Fruit fly (Drosophila melanogaster) whole organism, prepupa: Measurements from ENCODE around the gene RhoGEF3.

Source experiments
- Blimp-1 ChIP-seq: fragments of 200-800 bp; sonication (Bioruptor generic); optimal IDR thresholded peaks from 3 replicates; lab custom pipeline; 2017; ENCODE audit warnings: missing biosample characterization, missing genetic modification characterization, mild to moderate bottlenecking, moderate library complexity, missing genetic modification reagents
- CG10631 ChIP-seq: fragments of 200-800 bp; sonication (Bioruptor generic); optimal IDR thresholded peaks from 2 replicates; lab custom pipeline; 2016; ENCODE audit warnings: missing biosample characterization, missing genetic modification characterization
- CG10669 ChIP-seq: fragments of 200-800 bp; sonication (Bioruptor generic); optimal IDR thresholded peaks from 3 replicates; lab custom pipeline; 2018; ENCODE audit warnings: missing biosample characterization, mild to moderate bottlenecking, missing genetic modification characterization, moderate library complexity
- CG11762 ChIP-seq: fragments of 200-800 bp; sonication (Bioruptor generic); optimal IDR thresholded peaks from 3 replicates; lab custom pipeline; 2016; ENCODE audit warnings: missing biosample characterization, missing genetic modification characterization; ENCODE audit not compliant: insufficient read depth
- CG11902 ChIP-seq: fragments of 200-800 bp; sonication (Bioruptor generic); optimal IDR thresholded peaks from 3 replicates; lab custom pipeline; 2016; ENCODE audit warnings: missing biosample characterization, missing genetic modification characterization
- CG15336 ChIP-seq: fragments of 200-800 bp; sonication (Bioruptor generic); IDR thresholded peaks from 2 replicates; pipeline ENCODE4 v1.3.6; 2022; ENCODE audit warnings: missing biosample characterization, missing genetic modification characterization
- CG16779 ChIP-seq: fragments of 200-800 bp; sonication (Bioruptor generic); optimal IDR thresholded peaks from 3 replicates; lab custom pipeline; 2017; ENCODE audit warnings: missing biosample characterization, mild to moderate bottlenecking, missing genetic modification characterization
- CG3032 ChIP-seq: fragments of 200-800 bp; optimal IDR thresholded peaks from 2 replicates; lab custom pipeline; 2019; ENCODE audit warnings: missing biosample characterization, mild to moderate bottlenecking, missing genetic modification characterization, moderate library complexity
- CG32006 ChIP-seq: fragments of 200-800 bp; sonication (Bioruptor generic); optimal IDR thresholded peaks from 3 replicates; lab custom pipeline; 2017; ENCODE audit warnings: missing biosample characterization, mild to moderate bottlenecking, missing genetic modification characterization
- CG3919 ChIP-seq: fragments of 200-800 bp; sonication (Bioruptor generic); optimal IDR thresholded peaks from 3 replicates; lab custom pipeline; 2016; ENCODE audit warnings: missing biosample characterization, missing genetic modification characterization
- CG4318 ChIP-seq: fragments of 200-800 bp; sonication (Bioruptor generic); optimal IDR thresholded peaks from 3 replicates; lab custom pipeline; 2017; ENCODE audit warnings: missing biosample characterization, mild to moderate bottlenecking, missing genetic modification characterization
- CG6792 ChIP-seq: fragments of 200-800 bp; sonication (Bioruptor generic); optimal IDR thresholded peaks from 3 replicates; lab custom pipeline; 2016; ENCODE audit warnings: missing biosample characterization, missing genetic modification characterization
- CG6808 ChIP-seq: fragments of 200-800 bp; sonication (Bioruptor generic); optimal IDR thresholded peaks from 3 replicates; lab custom pipeline; 2017; ENCODE audit warnings: missing biosample characterization, missing genetic modification characterization, mild to moderate bottlenecking, moderate library complexity, missing genetic modification reagents
- CG6854 ChIP-seq: fragments of 200-800 bp; sonication (Bioruptor generic); optimal IDR thresholded peaks from 2 replicates; lab custom pipeline; 2017; ENCODE audit warnings: missing biosample characterization, mild to moderate bottlenecking, missing genetic modification characterization
- CG7368 ChIP-seq: fragments of 200-800 bp; sonication (Bioruptor generic); optimal IDR thresholded peaks from 3 replicates; lab custom pipeline; 2016; ENCODE audit warnings: missing biosample characterization, missing genetic modification characterization
- CG9139 ChIP-seq: fragments of 200-800 bp; sonication (Bioruptor generic); optimal IDR thresholded peaks from 3 replicates; lab custom pipeline; 2017; ENCODE audit warnings: missing biosample characterization, mild to moderate bottlenecking, missing genetic modification characterization
- Eip75B ChIP-seq: fragments of 200-800 bp; sonication (Bioruptor generic); optimal IDR thresholded peaks from 3 replicates; lab custom pipeline; 2016; ENCODE audit warnings: missing biosample characterization, missing genetic modification characterization
- Eip78C ChIP-seq: fragments of 200-800 bp; sonication (Bioruptor generic); peaks from one replicate; lab custom pipeline; 2016; ENCODE audit warnings: missing biosample characterization, missing genetic modification characterization
- Eip93F ChIP-seq: fragments of 200-800 bp; sonication (Bioruptor generic); optimal IDR thresholded peaks from 2 replicates; lab custom pipeline; 2016; ENCODE audit warnings: missing biosample characterization, mild to moderate bottlenecking, missing genetic modification characterization
- Ets21C ChIP-seq: fragments of 200-800 bp; sonication (Bioruptor generic); optimal IDR thresholded peaks from 3 replicates; lab custom pipeline; 2016; ENCODE audit warnings: missing biosample characterization, missing genetic modification characterization
- Hr38 ChIP-seq: sonication (Bioruptor generic); optimal IDR thresholded peaks from 2 replicates; lab custom pipeline; 2016; ENCODE audit warnings: missing biosample characterization, missing genetic modification characterization
- Hr39 ChIP-seq: fragments of 200-800 bp; sonication (Bioruptor generic); optimal IDR thresholded peaks from 2 replicates; lab custom pipeline; 2016; ENCODE audit warnings: missing biosample characterization, missing genetic modification characterization
- Hr4 ChIP-seq: fragments of 200-800 bp; sonication (Bioruptor generic); optimal IDR thresholded peaks from 3 replicates; lab custom pipeline; 2016; ENCODE audit warnings: missing biosample characterization, missing genetic modification characterization
- Lpt ChIP-seq: fragments of 200-800 bp; sonication (Bioruptor generic); optimal IDR thresholded peaks from 3 replicates; lab custom pipeline; 2016; ENCODE audit warnings: missing biosample characterization, missing genetic modification characterization
- Met ChIP-seq: fragments of 200-800 bp; sonication (Bioruptor generic); optimal IDR thresholded peaks from 3 replicates; lab custom pipeline; 2016; ENCODE audit warnings: missing biosample characterization, missing genetic modification characterization
- OdsH ChIP-seq: fragments of 200-800 bp; sonication (Bioruptor generic); optimal IDR thresholded peaks from 3 replicates; lab custom pipeline; 2016; ENCODE audit warnings: missing biosample characterization, missing genetic modification characterization
- Sox15 ChIP-seq: fragments of 200-800 bp; sonication (Bioruptor generic); optimal IDR thresholded peaks from 3 replicates; lab custom pipeline; 2016; ENCODE audit warnings: missing biosample characterization, missing genetic modification characterization
- achi ChIP-seq: fragments of 200-800 bp; sonication (Bioruptor generic); optimal IDR thresholded peaks from 3 replicates; lab custom pipeline; 2016; ENCODE audit warnings: missing biosample characterization, missing genetic modification characterization
- dac ChIP-seq: fragments of 200-800 bp; sonication (Bioruptor generic); optimal IDR thresholded peaks from 2 replicates; lab custom pipeline; 2017; ENCODE audit warnings: missing biosample characterization, mild to moderate bottlenecking, missing genetic modification characterization
- dsx ChIP-seq: fragments of 200-800 bp; optimal IDR thresholded peaks from 3 replicates; lab custom pipeline; 2019; ENCODE audit warnings: missing biosample characterization, mild to moderate bottlenecking, missing genetic modification characterization, moderate library complexity; ENCODE audit not compliant: poor library complexity, severe bottlenecking
- esn ChIP-seq: fragments of 200-800 bp; sonication (Bioruptor generic); optimal IDR thresholded peaks from 2 replicates; lab custom pipeline; 2016; ENCODE audit warnings: missing biosample characterization, mild to moderate bottlenecking, missing genetic modification characterization, moderate library complexity
- lz ChIP-seq: fragments of 200-800 bp; sonication (Bioruptor generic); optimal IDR thresholded peaks from 3 replicates; lab custom pipeline; 2016; ENCODE audit warnings: missing biosample characterization, missing genetic modification characterization
- net ChIP-seq: fragments of 200-800 bp; sonication (Bioruptor generic); optimal IDR thresholded peaks from 3 replicates; lab custom pipeline; 2016; ENCODE audit warnings: missing biosample characterization, missing genetic modification characterization
- salr ChIP-seq, 2 experiments: fragments of 200-800 bp; sonication (Bioruptor generic); optimal IDR thresholded peaks; 3 replicates each; lab custom pipeline; 2016 to 2018; ENCODE audit warnings: missing biosample characterization in 2 of 2, missing genetic modification characterization in 2 of 2, mild to moderate bottlenecking in 1 of 2
- spab ChIP-seq: fragments of 200-800 bp; sonication (Bioruptor generic); optimal IDR thresholded peaks from 2 replicates; lab custom pipeline; 2017; ENCODE audit warnings: missing biosample characterization, mild to moderate bottlenecking, missing genetic modification characterization, missing genetic modification reagents
- ss ChIP-seq, 2 experiments: fragments of 200-800 bp; sonication (Bioruptor generic); optimal IDR thresholded peaks; 2 replicates in 1 of 2; 3 replicates in 1 of 2; lab custom pipeline; 2017 to 2018; ENCODE audit warnings: mild to moderate bottlenecking in 2 of 2, missing biosample characterization in 2 of 2, missing genetic modification characterization in 2 of 2, moderate library complexity in 1 of 2
- svp ChIP-seq: fragments of 200-800 bp; sonication (Bioruptor generic); peaks from one replicate; lab custom pipeline; 2016; ENCODE audit warnings: missing biosample characterization, missing genetic modification characterization
- topi ChIP-seq: fragments of 200-800 bp; sonication (Bioruptor generic); optimal IDR thresholded peaks from 3 replicates; lab custom pipeline; 2016; ENCODE audit warnings: missing biosample characterization, missing genetic modification characterization

Gene RhoGEF3

dm6 chr3L:276736-277487 lies at the start of gene RhoGEF3:
Gene RhoGEF3 (plus strand): TSS chr3L:277437.
- TF ChIP-seq CG6808 (GFP tag; lab: Kevin White, UChicago): no peak
- TF ChIP-seq Hr39 (GFP tag; lab: Kevin White, UChicago): no peak
- no peak for TF ChIP-seq Hr4 (GFP tag; lab: Kevin White, UChicago)
- no peak for TF ChIP-seq Ets21C (GFP tag; lab: Kevin White, UChicago)

DNA sequence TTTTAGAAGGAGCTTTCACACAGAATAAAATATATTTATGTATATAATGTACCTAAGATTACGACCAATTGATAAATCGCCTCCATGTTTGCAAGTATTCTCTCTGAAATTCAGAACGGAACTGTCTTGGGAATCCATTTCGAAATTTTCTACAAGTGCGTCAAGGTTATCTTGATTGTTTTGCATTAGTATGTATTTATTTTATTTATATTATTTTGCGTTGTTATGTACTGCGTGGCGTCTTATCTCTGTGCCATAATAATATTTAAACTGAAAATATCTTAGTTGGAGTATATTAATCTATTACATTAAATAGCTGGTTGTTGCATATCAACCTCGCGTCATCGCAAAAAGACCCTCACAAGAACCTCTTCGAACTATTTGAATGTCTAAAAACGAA lies 45.7 kb upstream of the RhoGEF3 start, which contains the start of gene CG42846:
CG42846 (minus strand) TSS at position 101 of the 400 bp plus-strand sequence.
- TF ChIP-seq esn (GFP tag; lab: Kevin White, UChicago): no peak
- TF ChIP-seq, all 60 proteins: peak for 0

DNA sequence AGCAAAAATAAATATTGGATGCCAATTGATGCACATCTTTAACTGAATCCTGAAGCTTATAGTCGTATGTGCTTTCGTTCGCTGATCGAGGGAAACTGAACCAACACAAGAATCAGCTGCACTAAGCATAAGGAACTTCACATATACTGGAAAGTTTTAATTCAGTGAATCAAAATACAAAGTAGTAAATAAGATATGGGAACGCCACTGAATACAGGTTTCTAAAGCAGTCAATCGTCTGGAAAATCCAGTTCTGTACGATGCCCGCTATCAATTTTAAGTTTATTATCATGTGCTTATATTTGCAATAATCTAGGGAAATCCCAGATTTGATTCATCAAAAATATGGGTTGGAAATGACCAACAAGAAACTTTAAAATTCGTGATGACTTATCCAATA lies 45.0 kb upstream of the RhoGEF3 start, which contains the start of gene CG34454:
CG34454 (minus strand) TSS at position 84 of the 400 bp plus-strand sequence.
- TF ChIP-seq CG9139 (no peak), dsx (GFP tag; lab: Kevin White, UChicago) (peak; percentile 92)

- TF ChIP-seq dac (GFP tag; lab: Kevin White, UChicago): no peak
- TF ChIP-seq CG6792 (GFP tag; lab: Kevin White, UChicago): no peak
- no peak for TF ChIP-seq Ets21C (GFP tag; lab: Kevin White, UChicago)
- no peak for TF ChIP-seq svp
- TF ChIP-seq OdsH (GFP tag; lab: Kevin White, UChicago): no peak
- TF ChIP-seq CG10631: no peak
- TF ChIP-seq salr (GFP tag; optimal IDR thresholded peaks at IDR 0.05; lab: Kevin White, UChicago): no peak
- no peak for TF ChIP-seq CG16779 (tag; lab: Kevin White, UChicago)
- TF ChIP-seq Eip93F (GFP tag; lab: Kevin White, UChicago): no peak
- TF ChIP-seq net (GFP tag; lab: Kevin White, UChicago): no peak
- TF ChIP-seq CG3919 (GFP tag; lab: Kevin White, UChicago): no peak
- TF ChIP-seq CG6808 (GFP tag; lab: Kevin White, UChicago): no peak
- no peak for TF ChIP-seq Hr4 (GFP tag; lab: Kevin White, UChicago)
Observed at dm6 chr3L:233251-233650, 44.0 kb upstream of the RhoGEF3 start, which contains the start of gene CG34453. Gene CG34453 (minus strand): TSS chr3L:233351.

dm6 chr3L:234337-234736 lies 42.9 kb upstream of the RhoGEF3 start:
- TF ChIP-seq Hr38 (GFP tag; lab: Kevin White, UChicago): no peak
- TF ChIP-seq Ets21C (GFP tag; lab: Kevin White, UChicago): no peak
- no peak for TF ChIP-seq topi
- no peak for TF ChIP-seq CG16779 (tag; lab: Kevin White, UChicago)
- no peak for TF ChIP-seq CG9139
- TF ChIP-seq Lpt (GFP tag; lab: Kevin White, UChicago): no peak
- no peak for TF ChIP-seq spab
- no peak for TF ChIP-seq Hr4 (GFP tag; lab: Kevin White, UChicago)
- TF ChIP-seq CG6808 (GFP tag; lab: Kevin White, UChicago): no peak
- no peak for TF ChIP-seq Sox15 (GFP tag; lab: Kevin White, UChicago)
- no peak for TF ChIP-seq CG15336 (GFP tag; lab: Robert Waterston, UW)
- no peak for TF ChIP-seq CG10669 (GFP tag; lab: Kevin White, UChicago)
- no peak for TF ChIP-seq dsx (GFP tag; lab: Kevin White, UChicago)
- TF ChIP-seq Eip78C: no peak

DNA sequence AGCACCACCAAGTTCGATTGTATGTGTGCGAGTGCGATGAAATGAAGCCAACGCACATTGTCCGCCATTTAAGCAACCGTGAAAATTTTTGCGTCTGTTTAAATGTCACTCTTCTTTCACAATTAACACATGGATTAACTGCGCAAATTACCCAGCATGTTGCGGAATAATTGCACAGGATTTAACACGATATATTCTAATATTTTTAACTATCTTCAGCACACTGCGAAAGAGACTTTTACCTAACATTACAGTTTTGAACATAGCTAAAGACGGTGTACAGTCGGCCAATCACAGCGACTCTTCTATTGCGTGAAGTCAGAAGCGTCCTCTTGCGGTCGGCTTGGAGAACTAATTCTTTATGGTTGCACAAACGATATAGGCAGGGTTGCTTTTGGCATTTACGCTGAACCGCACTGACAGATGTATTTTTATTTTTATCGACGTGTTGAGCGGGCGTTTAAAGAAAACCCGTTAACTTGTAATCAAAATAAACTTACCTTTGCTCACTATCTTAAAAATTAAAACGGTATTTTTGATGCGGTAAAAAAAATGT lies 30.5 kb upstream of the RhoGEF3 start:
- TF ChIP-seq CG11762 (GFP tag; lab: Kevin White, UChicago) (no peak), Hr39 (GFP tag; lab: Kevin White, UChicago) (no peak), CG32006 (GFP tag; lab: Kevin White, UChicago) (no peak), Met (no peak), CG7368 (no peak), Eip75B (GFP tag; lab: Kevin White, UChicago) (no peak), esn (GFP tag; lab: Kevin White, UChicago) (peak; percentile 60), Blimp-1 (GFP tag; lab: Kevin White, UChicago) (no peak), lz (GFP tag; lab: Kevin White, UChicago) (peak; percentile 67), CG6854 (GFP tag; lab: Kevin White, UChicago) (peak; percentile 25), CG6808 (GFP tag; lab: Kevin White, UChicago) (no peak), CG11902 (GFP tag; lab: Kevin White, UChicago) (no peak), CG4318 (GFP tag; lab: Kevin White, UChicago) (no peak), achi (GFP tag; lab: Kevin White, UChicago) (peak; percentile 97), ss (GFP tag; optimal IDR thresholded peaks at IDR 0.05; lab: Kevin White, UChicago) (no peak), Eip78C (peak; percentile 91), CG3032 (tag; lab: Kevin White, UChicago) (peak; percentile 17), topi (no peak)
